Worm (Caenorhabditis elegans) whole organism, L2 larva: ENCODE results near the gene srh-23.

Experiments used
- egl-27 ChIP-seq: sonication (generic microtip); optimal IDR thresholded peaks from 3 replicates; lab custom pipeline; 2017; ENCODE audit warnings: missing biosample characterization, missing genetic modification reagents, missing genetic modification characterization
- snpc-4 ChIP-seq: fragments of 150-350 bp; optimal IDR thresholded peaks from 2 replicates; lab custom pipeline; 2014; ENCODE audit warnings: missing biosample characterization, missing genetic modification characterization

DNA sequence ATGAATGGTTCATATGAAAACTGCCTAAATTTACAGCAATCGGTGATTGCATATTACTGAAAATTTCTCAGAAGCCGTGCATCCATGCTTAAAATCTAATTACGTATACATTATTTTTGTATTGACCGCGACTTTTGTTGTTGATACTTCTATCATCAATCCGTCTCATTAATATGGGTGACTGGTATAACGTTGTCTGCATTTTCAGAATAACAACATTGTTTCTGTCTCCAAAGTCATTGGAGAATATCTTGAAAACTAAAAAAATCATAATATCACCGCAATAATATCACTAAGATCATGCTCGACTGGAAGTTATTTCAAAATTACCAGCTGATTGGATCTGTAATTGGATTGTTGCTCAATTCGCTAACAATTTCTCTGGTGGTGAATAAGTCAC, 30.5 kb downstream of the srh-23 start, which contains the start of gene str-207:
- TF ChIP-seq snpc-4 (tag; lab: Kevin White, UChicago), result no peak
- no peak for TF ChIP-seq egl-27 (tag; lab: Kevin White, UChicago)
